Worm (Caenorhabditis elegans): Measurements from ENCODE around the gene C33A12.4.

Gene C33A12.4

DNA sequence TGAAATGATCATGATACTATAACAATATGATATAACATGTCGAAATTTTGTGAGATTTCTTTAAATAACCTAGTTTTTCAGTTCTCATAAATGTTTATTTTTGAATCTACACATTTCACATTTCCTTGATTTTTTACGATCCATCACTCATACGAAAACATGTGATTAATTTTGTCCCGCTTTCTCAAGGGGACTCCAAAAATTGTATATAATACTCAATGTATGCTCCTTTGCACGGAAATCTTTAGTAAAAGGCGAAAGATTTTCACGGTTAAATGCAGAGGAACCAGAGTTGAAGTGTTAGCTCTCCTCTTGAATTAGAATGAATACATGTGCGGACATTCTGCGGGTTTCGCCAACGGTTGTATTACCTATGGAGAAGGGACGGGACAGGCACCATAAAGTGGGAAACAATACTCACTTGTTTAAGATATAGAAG, 46.0 kb downstream of the C33A12.4 start:
- TF ChIP-seq mdl-1 (tag; optimal IDR thresholded peaks at IDR 0.05) (no peak), ama-1 (optimal IDR thresholded peaks at IDR 0.05) (peak; percentile 20), snpc-4 (tag; optimal IDR thresholded peaks at IDR 0.05) (peak; percentile 78), crh-2 (tag; optimal IDR thresholded peaks at IDR 0.05) (no peak), fos-1 (tag; optimal IDR thresholded peaks at IDR 0.05) (no peak), nhr-6 (tag; optimal IDR thresholded peaks at IDR 0.05) (no peak)
